Worm (Caenorhabditis elegans): ENCODE data around the gene nra-1.

DNA sequence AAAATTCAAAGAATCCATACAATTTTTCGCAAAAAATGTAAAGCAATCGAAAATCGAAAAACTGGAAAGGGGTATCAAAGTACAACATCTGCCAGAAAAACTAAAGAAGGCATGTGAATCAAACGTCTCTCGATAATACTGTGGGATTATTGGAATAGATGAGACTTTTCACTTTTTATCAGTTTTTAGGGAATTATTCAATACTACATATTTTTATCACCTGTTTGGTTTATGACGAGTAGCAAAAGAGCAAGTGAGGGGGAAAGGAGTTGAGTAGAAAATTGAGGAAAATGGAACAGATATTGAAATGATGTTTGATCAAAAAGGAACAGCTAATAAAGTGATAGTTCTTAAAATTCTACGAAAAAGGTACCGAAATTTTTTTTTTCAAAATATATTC lies 9.1 kb upstream of the nra-1 start:
- TF ChIP-seq dao-5 (tag; optimal IDR thresholded peaks at IDR 0.05) (no peak), him-1 (tag; optimal IDR thresholded peaks at IDR 0.05) (no peak)
